Worm (Caenorhabditis elegans) whole organism, midembryonic: Measurements from ENCODE around the gene irld-20.

Experiments used
- cog-1 ChIP-seq: sonication (generic microtip); optimal IDR thresholded peaks from 2 replicates; lab custom pipeline; 2016; ENCODE audit warnings: missing genetic modification characterization, missing compliant biosample characterization
- flt-1 ChIP-seq: fragments of 200-800 bp; sonication (Bioruptor generic); IDR thresholded peaks from 2 replicates; pipeline ENCODE4 v1.3.6; 2022; ENCODE audit warnings: missing genetic modification characterization, missing compliant biosample characterization
- klf-2 ChIP-seq: fragments of 200-800 bp; sonication (Bioruptor generic); conservative IDR thresholded peaks from 2 replicates; pipeline ENCODE4 v1.3.6; 2022; ENCODE audit warnings: missing genetic modification reagents, missing genetic modification characterization, missing compliant biosample characterization
- med-1 ChIP-seq: sonication (generic microtip); optimal IDR thresholded peaks from 2 replicates; lab custom pipeline; 2017; ENCODE audit warnings: missing genetic modification characterization, mild to moderate bottlenecking, missing compliant biosample characterization, antibody characterized with exemption, missing genetic modification reagents; ENCODE audit not compliant: insufficient read depth
- ref-1 ChIP-seq: fragments of 200-800 bp; sonication (Bioruptor generic); conservative IDR thresholded peaks from 2 replicates; pipeline ENCODE4 v1.3.6; 2022; ENCODE audit warnings: missing genetic modification reagents, missing genetic modification characterization, missing compliant biosample characterization
- tab-1 ChIP-seq: fragments of 200-800 bp; sonication (Bioruptor generic); IDR thresholded peaks from 2 replicates; pipeline ENCODE4 v1.3.6; 2022; ENCODE audit warnings: missing genetic modification characterization, missing compliant biosample characterization
- ztf-23 ChIP-seq: fragments of 200-800 bp; sonication (Bioruptor generic); IDR thresholded peaks from 2 replicates; pipeline ENCODE4 v1.3.6; 2022; ENCODE audit warnings: missing genetic modification reagents, missing genetic modification characterization, missing compliant biosample characterization
- ztf-29 ChIP-seq: fragments of 200-800 bp; sonication (Bioruptor generic); IDR thresholded peaks from 2 replicates; pipeline ENCODE4 v1.3.6; 2022; ENCODE audit warnings: missing genetic modification reagents, missing genetic modification characterization, missing compliant biosample characterization

DNA sequence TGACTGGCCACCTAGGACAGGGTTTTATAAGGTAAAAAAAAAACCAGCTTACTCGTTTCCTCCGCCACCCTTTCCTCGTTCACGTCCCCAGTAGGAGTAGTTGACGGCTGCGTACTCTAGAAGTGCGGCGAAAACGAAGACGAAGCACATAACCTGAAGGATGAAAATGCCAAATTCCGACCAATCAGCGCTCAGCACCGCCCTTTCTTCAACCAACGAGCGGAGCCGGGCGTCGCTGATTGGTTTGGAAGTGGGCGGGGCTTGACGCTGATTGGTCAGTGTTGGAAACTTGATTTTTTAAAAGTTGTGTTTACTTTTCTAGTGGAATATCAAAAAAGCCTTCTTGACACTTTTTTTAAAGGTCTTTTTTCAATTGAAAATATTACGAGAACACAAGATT lies 22.8 kb downstream of the irld-20 start:
- no peak for TF ChIP-seq ztf-23
- TF ChIP-seq klf-2 (GFP tag; lab: Robert Waterston, UW): no peak
- no peak for TF ChIP-seq flt-1 (GFP tag; lab: Robert Waterston, UW)
- no peak for TF ChIP-seq ref-1 (GFP tag; lab: Robert Waterston, UW)
- TF ChIP-seq med-1 (GFP tag; lab: Kevin White, UChicago): no peak
- no peak for TF ChIP-seq tab-1
- no peak for TF ChIP-seq ztf-29 (GFP tag; lab: Robert Waterston, UW)
- TF ChIP-seq cog-1 (tag; lab: Kevin White, UChicago): no peak
